Fruit fly (Drosophila melanogaster): ENCODE data around the gene KrT95D.

dm6 chr3R:24046580-24047225, 15.1 kb upstream of the KrT95D start:
- TF ChIP-seq CG8478 (optimal IDR thresholded peaks at IDR 0.05) (no peak), pan (optimal IDR thresholded peaks at IDR 0.05) (no peak), psq (optimal IDR thresholded peaks at IDR 0.05) (no peak), usp (GFP tag; optimal IDR thresholded peaks at IDR 0.05) (no peak)

All from whole organism.